Fruit fly (Drosophila melanogaster) whole organism: ENCODE measurements around the gene Idi.
A peak's percentile ranks its signal among the peaks of the same experiment; 100 is the strongest.

ENCODE experiments used
- CG8478 ChIP-seq: fragments of >200 bp; optimal IDR thresholded peaks from 2 replicates; lab custom pipeline; 2018; ENCODE audit warnings: inconsistent platforms
- Dll ChIP-seq: fragments of >200 bp; optimal IDR thresholded peaks from 2 replicates; lab custom pipeline; 2017
- EcR ChIP-seq, 2 experiments: fragments of >200 bp; optimal IDR thresholded peaks; 2 replicates each; lab custom pipeline; 2017; ENCODE audit warnings: missing biosample characterization in 2 of 2, missing genetic modification characterization in 2 of 2, missing genetic modification reagents in 2 of 2
- pan ChIP-seq: fragments of >200 bp; optimal IDR thresholded peaks from 2 replicates; lab custom pipeline; 2017
- psq ChIP-seq: fragments of >200 bp; optimal IDR thresholded peaks from 2 replicates; lab custom pipeline; 2017
- usp ChIP-seq: fragments of >200 bp; optimal IDR thresholded peaks from 2 replicates; lab custom pipeline; 2017; ENCODE audit warnings: missing biosample characterization, missing genetic modification characterization, mixed read lengths

Idi gene

dm6 chr3R:21295695-21296037, 25.7 kb downstream of the Idi start:
- TF ChIP-seq EcR (GFP tag; optimal IDR thresholded peaks at IDR 0.05; lab: Kevin White, UChicago) (no peak), usp (GFP tag; lab: Kevin White, UChicago) (no peak), psq (lab: Kevin White, UChicago) (no peak), Dll (no peak), CG8478 (lab: Kevin White, UChicago) (no peak), pan (lab: Kevin White, UChicago) (no peak)

DNA sequence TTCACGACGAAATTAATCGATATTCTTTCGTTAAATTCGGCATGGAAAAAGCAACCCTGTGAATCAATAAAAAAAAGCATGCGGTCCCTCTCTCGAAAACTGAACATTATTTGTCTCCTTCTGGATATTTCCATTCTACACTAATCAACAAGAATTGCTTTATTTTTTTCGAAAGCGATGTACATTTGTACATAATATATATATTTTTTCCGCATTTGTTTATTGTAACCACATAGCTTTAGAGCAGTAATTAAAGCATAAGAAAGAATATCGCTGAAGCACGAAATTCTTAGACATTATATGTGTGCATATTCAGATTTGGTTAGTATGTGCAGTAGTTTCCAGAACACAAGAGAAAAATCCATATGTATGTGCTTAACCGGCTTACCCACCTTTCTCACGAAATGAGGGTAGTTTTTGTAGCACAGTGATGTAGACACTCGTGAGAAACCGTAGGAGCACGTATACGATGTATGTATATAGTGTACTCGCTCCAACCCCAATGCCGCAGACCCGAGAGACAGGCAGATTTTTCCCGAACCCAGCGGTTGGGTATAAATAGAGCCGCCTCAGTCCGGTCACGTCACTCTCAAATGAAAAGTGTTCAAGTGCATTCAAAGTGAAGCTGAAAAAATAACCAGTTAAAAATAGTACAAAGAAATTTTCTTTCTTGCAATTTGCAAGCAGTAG, 26.3 kb downstream of the Idi start:
- TF ChIP-seq usp (GFP tag; lab: Kevin White, UChicago): no peak
- TF ChIP-seq CG8478 (lab: Kevin White, UChicago): peak; percentile 16
- TF ChIP-seq pan (lab: Kevin White, UChicago): no peak

- TF ChIP-seq usp (GFP tag; lab: Kevin White, UChicago) (no peak), psq (lab: Kevin White, UChicago) (no peak), CG8478 (lab: Kevin White, UChicago) (no peak), Dll (no peak), pan (lab: Kevin White, UChicago) (no peak), EcR (GFP tag; optimal IDR thresholded peaks at IDR 0.05; lab: Kevin White, UChicago) (no peak)
Measured at dm6 chr3R:21296728-21297386, 26.9 kb downstream of the Idi start.

- TF ChIP-seq psq (lab: Kevin White, UChicago) (no peak), pan (lab: Kevin White, UChicago) (no peak), Dll (no peak)
Measured at dm6 chr3R:21297387-21297956, 27.5 kb downstream of the Idi start.

DNA sequence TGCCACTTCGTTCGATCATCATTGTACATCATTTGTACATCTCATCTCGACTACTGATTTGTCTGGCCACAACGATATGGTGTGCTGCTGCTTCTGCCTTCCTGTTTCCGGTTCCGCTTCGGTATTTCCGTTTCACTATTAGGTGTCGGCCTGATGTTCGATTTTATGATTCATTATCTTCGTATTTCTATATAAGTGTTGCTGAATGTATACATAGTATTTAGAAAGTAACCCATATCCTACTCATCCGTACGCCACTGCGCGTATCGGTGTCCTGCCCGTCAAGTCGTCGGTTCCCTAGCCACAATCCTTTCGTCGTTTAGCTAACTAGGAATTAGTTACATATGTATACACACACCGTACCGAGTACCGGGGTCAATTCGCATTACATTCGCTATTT, 49.2 kb downstream of the Idi start:
- TF ChIP-seq psq (lab: Kevin White, UChicago) (no peak), usp (GFP tag; lab: Kevin White, UChicago) (no peak), EcR (GFP tag; optimal IDR thresholded peaks at IDR 0.05; lab: Kevin White, UChicago) (no peak), CG8478 (lab: Kevin White, UChicago) (no peak), pan (lab: Kevin White, UChicago) (no peak), Dll (no peak)
